Worm (Caenorhabditis elegans): ENCODE data around the gene F44E7.3.

- no peak for TF ChIP-seq nhr-76 (tag; optimal IDR thresholded peaks at IDR 0.05)
- no peak for TF ChIP-seq egl-27 (tag; optimal IDR thresholded peaks at IDR 0.05)
- no peak for TF ChIP-seq aly-2 (tag; optimal IDR thresholded peaks at IDR 0.05)
- TF ChIP-seq pqm-1 (tag; optimal IDR thresholded peaks at IDR 0.05), result no peak
- no peak for TF ChIP-seq tbx-2 (tag; optimal IDR thresholded peaks at IDR 0.05)
- TF ChIP-seq xbp-1 (tag; optimal IDR thresholded peaks at IDR 0.05), result no peak
- no peak for TF ChIP-seq alr-1 (tag; optimal IDR thresholded peaks at IDR 0.05; ENCODE audit: borderline replicate concordance)
- TF ChIP-seq lin-13 (GFP tag; optimal IDR thresholded peaks at IDR 0.05), result no peak
Observed at ce11 chrV:5779984-5780383, 8.2 kb downstream of the F44E7.3 start.

All from whole organism, L1 larva.